Fruit fly (Drosophila melanogaster) whole organism, pupa: ENCODE data around the gene Nle.
A peak's percentile ranks its signal among the peaks of the same experiment; 100 is the strongest.

ENCODE experiments used
- CG10348 ChIP-seq: fragments of 200-800 bp; sonication (Bioruptor generic); IDR thresholded peaks from 2 replicates; pipeline ENCODE4 v1.3.6; 2022; ENCODE audit warnings: missing biosample characterization, missing genetic modification characterization
- CG12605 ChIP-seq: fragments of 200-800 bp; sonication (Bioruptor generic); IDR thresholded peaks from 2 replicates; pipeline ENCODE4 v1.3.6; 2022; ENCODE audit warnings: missing biosample characterization, missing genetic modification characterization
- CG13204 ChIP-seq: fragments of 200-800 bp; sonication (Bioruptor generic); optimal IDR thresholded peaks from 2 replicates; lab custom pipeline; 2018; ENCODE audit warnings: missing biosample characterization, mild to moderate bottlenecking, missing genetic modification characterization, moderate library complexity
- CG14655 ChIP-seq: fragments of 200-800 bp; sonication (Bioruptor generic); optimal IDR thresholded peaks from 3 replicates; lab custom pipeline; 2017; ENCODE audit warnings: mild to moderate bottlenecking, missing biosample characterization, missing genetic modification reagents, missing genetic modification characterization
- CG15710 ChIP-seq: fragments of 200-800 bp; sonication (Bioruptor generic); optimal IDR thresholded peaks from 2 replicates; lab custom pipeline; 2018; ENCODE audit warnings: missing biosample characterization, mild to moderate bottlenecking, missing genetic modification characterization, moderate library complexity
- CG17806 ChIP-seq: fragments of 200-800 bp; sonication (Bioruptor generic); optimal IDR thresholded peaks from 2 replicates; lab custom pipeline; 2018; ENCODE audit warnings: missing biosample characterization, mild to moderate bottlenecking, missing genetic modification characterization, moderate library complexity
- CG32121 ChIP-seq: fragments of 200-800 bp; sonication (Bioruptor generic); IDR thresholded peaks from 2 replicates; pipeline ENCODE4 v1.3.6; 2022; ENCODE audit warnings: missing biosample characterization, missing genetic modification characterization
- CG34367 ChIP-seq: fragments of 200-800 bp; sonication (Bioruptor generic); optimal IDR thresholded peaks from 2 replicates; lab custom pipeline; 2018; ENCODE audit warnings: missing biosample characterization, mild to moderate bottlenecking, missing genetic modification characterization
- CG4496 ChIP-seq: fragments of 200-800 bp; sonication (Bioruptor generic); IDR thresholded peaks from 3 replicates; pipeline ENCODE4 v1.3.6; 2022; ENCODE audit warnings: missing biosample characterization, missing genetic modification characterization
- CG8159 ChIP-seq: fragments of 200-800 bp; sonication (Bioruptor generic); optimal IDR thresholded peaks from 3 replicates; lab custom pipeline; 2018; ENCODE audit warnings: missing biosample characterization, mild to moderate bottlenecking, missing genetic modification characterization, moderate library complexity
- CG8301 ChIP-seq: fragments of 200-800 bp; sonication (Bioruptor generic); optimal IDR thresholded peaks from 2 replicates; lab custom pipeline; 2018; ENCODE audit warnings: missing biosample characterization, mild to moderate bottlenecking, missing genetic modification characterization
- CG9948 ChIP-seq: fragments of 200-800 bp; sonication (Bioruptor generic); optimal IDR thresholded peaks from 2 replicates; lab custom pipeline; 2018; ENCODE audit warnings: missing biosample characterization, mild to moderate bottlenecking, missing genetic modification characterization, moderate library complexity
- D1 ChIP-seq: fragments of 200-800 bp; sonication (Bioruptor generic); optimal IDR thresholded peaks from 2 replicates; lab custom pipeline; 2018; ENCODE audit warnings: missing biosample characterization, mild to moderate bottlenecking, missing genetic modification characterization, moderate library complexity
- EcR ChIP-seq: fragments of 200-800 bp; sonication (Bioruptor generic); optimal IDR thresholded peaks from 3 replicates; lab custom pipeline; 2019; ENCODE audit warnings: missing biosample characterization, missing genetic modification characterization, mild to moderate bottlenecking, moderate library complexity, missing genetic modification reagents
- Ets98B ChIP-seq: fragments of 200-800 bp; sonication (Bioruptor generic); IDR thresholded peaks from 2 replicates; pipeline ENCODE4 v1.3.6; 2022; ENCODE audit warnings: missing biosample characterization, missing genetic modification characterization
- Pif1A ChIP-seq: fragments of 200-800 bp; sonication (Bioruptor generic); optimal IDR thresholded peaks from 3 replicates; lab custom pipeline; 2016; ENCODE audit warnings: missing biosample characterization, missing genetic modification characterization
- Pif1B ChIP-seq: fragments of 200-800 bp; sonication (Bioruptor generic); optimal IDR thresholded peaks from 3 replicates; lab custom pipeline; 2016; ENCODE audit warnings: missing biosample characterization, missing genetic modification characterization
- Snoo ChIP-seq: fragments of 200-800 bp; sonication (Bioruptor generic); optimal IDR thresholded peaks from 3 replicates; lab custom pipeline; 2017; ENCODE audit warnings: missing biosample characterization, mild to moderate bottlenecking, missing genetic modification characterization, inconsistent platforms
- fd96Ca ChIP-seq: fragments of 200-800 bp; sonication (Bioruptor generic); IDR thresholded peaks from 3 replicates; pipeline ENCODE4 v1.3.6; 2022; ENCODE audit warnings: missing biosample characterization, missing genetic modification characterization
- gl ChIP-seq: fragments of 200-800 bp; sonication (Bioruptor generic); optimal IDR thresholded peaks from 2 replicates; lab custom pipeline; 2018; ENCODE audit warnings: missing biosample characterization, mild to moderate bottlenecking, missing genetic modification characterization
- rn ChIP-seq: fragments of 200-800 bp; sonication (Bioruptor generic); IDR thresholded peaks from 2 replicates; pipeline ENCODE4 v1.3.6; 2022; ENCODE audit warnings: missing biosample characterization, missing genetic modification characterization

Gene Nle

DNA sequence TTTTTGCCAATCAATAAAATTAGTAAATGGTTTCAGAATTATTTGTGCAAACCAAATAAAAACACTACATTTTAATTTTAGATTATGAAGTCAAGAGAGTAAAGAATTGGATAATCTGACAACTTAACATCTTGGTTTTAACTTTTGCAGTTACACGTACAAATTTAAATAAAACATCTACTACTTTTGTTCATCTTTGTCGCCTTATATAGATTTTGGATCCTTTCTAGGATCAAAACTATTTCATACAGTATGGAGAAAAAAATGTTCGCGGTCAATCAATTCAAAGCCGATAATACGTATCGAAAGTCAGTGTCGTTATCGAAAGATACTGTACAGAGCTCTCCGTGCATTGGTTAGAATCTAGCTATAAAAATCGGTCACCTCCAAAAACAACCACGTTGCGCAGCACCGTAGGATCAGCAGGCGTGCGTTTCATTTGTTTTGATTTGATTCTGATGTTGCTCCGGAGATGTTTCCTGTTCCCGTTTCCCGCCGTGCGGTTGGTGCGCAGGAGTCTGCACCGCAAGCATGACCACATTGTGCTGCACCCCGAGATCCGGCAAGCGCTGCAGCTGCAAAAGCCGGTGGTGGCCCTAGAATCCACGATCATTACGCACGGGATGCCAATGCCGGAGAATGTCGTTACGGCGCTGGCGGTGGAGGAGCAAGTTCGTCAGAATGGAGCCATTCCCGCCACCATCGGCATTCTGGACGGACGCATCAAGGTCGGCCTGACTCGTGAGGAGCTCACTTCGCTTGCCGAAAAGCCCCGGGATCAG lies 4.0 kb downstream of the Nle start, which contains the start of the genes uncNacbeta and CG2794:
Gene uncNacbeta, minus strand, starts transcription at position 51 of the 782 bp plus-strand sequence.
Gene CG2794, plus strand, starts transcription at position 395 of the 782 bp plus-strand sequence.
- TF ChIP-seq CG14655 (no peak), CG4496 (GFP tag; lab: Robert Waterston, UW) (peak; percentile 32; the same call in 1 of the 3 replicates), fd96Ca (GFP tag; lab: Robert Waterston, UW) (0 out of 3 replicates have a peak, but pooled peaks have one; percentile 22)

DNA sequence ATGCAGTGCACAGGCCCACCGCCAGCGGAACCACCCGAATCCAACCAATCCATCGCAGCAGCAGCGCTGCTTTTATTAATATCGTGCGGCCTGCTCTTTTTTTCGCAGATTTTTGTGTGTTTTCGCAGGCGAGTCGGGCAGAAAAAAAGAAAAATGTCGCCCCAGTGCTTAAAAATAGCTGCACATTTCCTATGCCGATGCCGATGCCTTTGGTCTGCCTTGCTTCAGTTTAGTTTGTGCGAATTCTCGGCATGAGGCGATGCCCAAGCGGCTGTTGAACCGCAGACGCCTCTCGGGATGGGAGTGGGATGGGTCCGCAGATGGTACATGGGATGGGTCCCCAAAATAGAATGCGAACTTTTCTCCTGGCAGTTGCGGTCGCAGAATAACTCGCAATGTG lies 4.6 kb downstream of the Nle start:
- TF ChIP-seq Pif1B (GFP tag; lab: Kevin White, UChicago) (no peak), CG17806 (tag; lab: Kevin White, UChicago) (no peak), fd96Ca (GFP tag; lab: Robert Waterston, UW) (peak; percentile 67; the same call in 2 of the 3 replicates), CG34367 (tag; lab: Kevin White, UChicago) (no peak), EcR (GFP tag; lab: Kevin White, UChicago) (peak; percentile 75), rn (GFP tag; lab: Robert Waterston, UW) (no peak), CG4496 (GFP tag; lab: Robert Waterston, UW) (peak; percentile 31; the same call in 1 of the 3 replicates), CG8301 (tag; lab: Kevin White, UChicago) (no peak), CG8159 (tag; lab: Kevin White, UChicago) (no peak), D1 (tag; lab: Kevin White, UChicago) (no peak), CG14655 (no peak), CG12605 (GFP tag; lab: Robert Waterston, UW) (no peak; the same call in 1 of the 2 replicates), CG9948 (tag; lab: Kevin White, UChicago) (no peak), CG13204 (GFP tag; lab: Kevin White, UChicago) (no peak), Ets98B (GFP tag; lab: Robert Waterston, UW) (peak; percentile 32), CG15710 (tag; lab: Kevin White, UChicago) (no peak), gl (tag; lab: Kevin White, UChicago) (no peak), CG32121 (GFP tag; lab: Robert Waterston, UW) (peak; percentile 51), Snoo (no peak), CG10348 (GFP tag; lab: Robert Waterston, UW) (no peak), Pif1A (GFP tag; lab: Kevin White, UChicago) (no peak)

DNA sequence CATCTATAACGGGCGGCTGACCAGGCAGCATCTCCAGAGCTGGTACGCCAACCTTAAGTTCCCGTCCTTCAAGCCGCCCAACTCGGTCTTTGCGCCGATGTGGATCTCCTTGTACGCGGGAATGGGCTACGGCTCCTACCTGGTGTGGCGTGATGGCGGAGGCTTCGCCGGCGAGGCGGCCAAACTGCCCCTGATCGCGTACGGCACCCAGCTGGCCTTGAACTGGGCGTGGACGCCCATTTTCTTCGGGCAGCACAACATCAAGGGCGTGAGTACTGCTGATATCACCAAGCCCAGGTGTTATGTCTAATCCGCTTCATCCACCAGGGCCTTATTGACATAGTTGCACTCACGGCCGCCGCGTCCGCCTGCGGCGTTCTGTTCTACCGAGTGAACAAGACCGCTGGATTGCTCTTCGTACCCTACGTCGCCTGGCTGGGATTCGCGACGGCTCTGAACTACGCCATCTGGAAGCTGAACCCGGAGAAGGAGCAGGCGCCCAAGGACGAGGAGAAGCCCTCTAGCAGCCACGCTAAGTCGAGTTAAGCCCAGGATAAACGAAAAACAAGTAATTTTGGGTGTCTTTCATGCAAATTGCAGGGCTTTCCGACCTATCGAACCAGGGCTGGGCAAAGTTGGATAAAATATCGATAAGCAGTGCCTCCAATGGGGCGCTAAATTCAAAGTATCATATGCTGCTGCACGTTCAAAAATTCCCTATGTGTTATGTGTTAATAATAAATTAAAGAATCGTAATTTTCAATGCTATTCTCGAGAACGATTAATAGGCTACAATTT lies 8.0 kb downstream of the Nle start, which contains the start of gene rempA:
Gene rempA, minus strand, starts transcription at position 541 of the 798 bp plus-strand sequence.
- TF ChIP-seq gl (tag; lab: Kevin White, UChicago) (no peak), CG13204 (GFP tag; lab: Kevin White, UChicago) (no peak), EcR (GFP tag; lab: Kevin White, UChicago) (no peak), CG8301 (tag; lab: Kevin White, UChicago) (no peak), CG9948 (tag; lab: Kevin White, UChicago) (no peak), CG8159 (tag; lab: Kevin White, UChicago) (no peak), Snoo (no peak), CG12605 (GFP tag; lab: Robert Waterston, UW) (no peak), fd96Ca (GFP tag; lab: Robert Waterston, UW) (no peak), Pif1B (GFP tag; lab: Kevin White, UChicago) (no peak), Pif1A (GFP tag; lab: Kevin White, UChicago) (no peak), D1 (tag; lab: Kevin White, UChicago) (no peak), CG15710 (tag; lab: Kevin White, UChicago) (no peak), CG4496 (GFP tag; lab: Robert Waterston, UW) (no peak), rn (GFP tag; lab: Robert Waterston, UW) (no peak), Ets98B (GFP tag; lab: Robert Waterston, UW) (no peak), CG32121 (GFP tag; lab: Robert Waterston, UW) (no peak), CG34367 (tag; lab: Kevin White, UChicago) (no peak)
- TF ChIP-seq, all 21 proteins: peak for 0

DNA sequence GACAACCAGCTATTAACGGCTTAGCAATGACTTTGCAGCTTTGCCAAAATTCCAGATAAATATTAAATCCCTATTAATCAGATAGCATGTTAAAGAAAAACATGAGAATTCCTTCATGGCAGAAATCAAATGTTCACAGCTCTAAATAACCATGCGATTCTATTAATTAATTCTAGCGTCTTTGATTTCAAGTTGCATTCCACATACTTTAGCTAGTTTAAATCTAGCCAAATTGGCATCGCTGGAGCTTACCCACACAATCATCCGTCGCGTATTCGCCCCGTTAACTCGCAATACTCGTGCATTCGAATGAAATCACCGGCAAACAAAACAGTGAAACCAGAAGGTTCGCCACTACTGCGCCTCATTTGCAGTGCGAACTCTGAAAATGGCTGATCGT lies 8.6 kb downstream of the Nle start, which contains the start of gene Tspo:
Gene Tspo, plus strand, starts transcription at position 302 of the 400 bp plus-strand sequence.
- TF ChIP-seq CG15710 (tag; lab: Kevin White, UChicago), result no peak
- TF ChIP-seq Ets98B (GFP tag; lab: Robert Waterston, UW), result 0 out of 2 replicates have a peak, but pooled peaks have one; percentile 15
- peak; percentile 6 for TF ChIP-seq CG8159 (tag; lab: Kevin White, UChicago)
- TF ChIP-seq CG4496 (GFP tag; lab: Robert Waterston, UW), result peak; percentile 48; the same call in 1 of the 3 replicates
- TF ChIP-seq Pif1B (GFP tag; lab: Kevin White, UChicago), result no peak
- TF ChIP-seq, all 21 proteins: peak for 3

DNA sequence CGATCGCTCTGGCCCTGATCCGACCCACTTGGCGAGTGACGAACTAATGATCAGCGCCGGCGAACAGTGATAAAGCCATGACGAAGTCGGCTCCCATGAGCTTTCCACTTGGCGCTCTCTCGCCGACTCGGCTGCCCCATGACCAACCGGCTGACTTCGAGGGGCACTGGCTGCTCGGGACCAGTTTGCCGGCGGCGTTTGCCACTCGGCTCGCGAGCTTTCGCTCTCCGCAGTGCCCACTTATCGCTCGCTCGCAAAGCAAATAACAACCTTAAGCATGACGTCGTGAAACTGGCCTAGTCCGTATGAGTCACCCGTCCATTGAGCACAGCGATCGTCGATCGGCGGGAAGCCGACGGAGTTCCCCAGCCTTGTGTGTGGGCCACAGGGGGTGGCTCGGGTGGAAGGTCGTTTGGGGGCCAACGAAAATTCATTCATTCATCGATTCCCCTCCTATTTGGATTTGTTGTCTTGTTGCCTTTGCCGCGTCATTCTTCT lies 15.4 kb downstream of the Nle start, which contains the start of gene Ets21C:
Gene Ets21C, minus strand, starts transcription at position 492 of the 498 bp plus-strand sequence.
- peak; percentile 81 for TF ChIP-seq CG13204 (GFP tag; lab: Kevin White, UChicago)
- peak; percentile 22 for TF ChIP-seq Pif1B (GFP tag; lab: Kevin White, UChicago)
- TF ChIP-seq CG17806 (tag; lab: Kevin White, UChicago), result no peak
- peak; percentile 79 for TF ChIP-seq EcR (GFP tag; lab: Kevin White, UChicago)
- peak; percentile 69 for TF ChIP-seq CG12605 (GFP tag; lab: Robert Waterston, UW)
- peak; percentile 79 for TF ChIP-seq Ets98B (GFP tag; lab: Robert Waterston, UW)
- TF ChIP-seq CG4496 (GFP tag; lab: Robert Waterston, UW), result peak; percentile 79
- TF ChIP-seq gl (tag; lab: Kevin White, UChicago), result peak; percentile 57
- peak; percentile 64; the same call in 2 of the 3 replicates for TF ChIP-seq fd96Ca (GFP tag; lab: Robert Waterston, UW)
- TF ChIP-seq Snoo, result peak; percentile 30
- TF ChIP-seq Pif1A (GFP tag; lab: Kevin White, UChicago), result no peak
- peak; percentile 70 for TF ChIP-seq CG32121 (GFP tag; lab: Robert Waterston, UW)
- TF ChIP-seq CG8301 (tag; lab: Kevin White, UChicago), result peak; percentile 13
- peak; percentile 14 for TF ChIP-seq CG8159 (tag; lab: Kevin White, UChicago)
- no peak for TF ChIP-seq CG10348 (GFP tag; lab: Robert Waterston, UW)
